Worm (Caenorhabditis elegans): ENCODE data around the gene del-5.

DNA sequence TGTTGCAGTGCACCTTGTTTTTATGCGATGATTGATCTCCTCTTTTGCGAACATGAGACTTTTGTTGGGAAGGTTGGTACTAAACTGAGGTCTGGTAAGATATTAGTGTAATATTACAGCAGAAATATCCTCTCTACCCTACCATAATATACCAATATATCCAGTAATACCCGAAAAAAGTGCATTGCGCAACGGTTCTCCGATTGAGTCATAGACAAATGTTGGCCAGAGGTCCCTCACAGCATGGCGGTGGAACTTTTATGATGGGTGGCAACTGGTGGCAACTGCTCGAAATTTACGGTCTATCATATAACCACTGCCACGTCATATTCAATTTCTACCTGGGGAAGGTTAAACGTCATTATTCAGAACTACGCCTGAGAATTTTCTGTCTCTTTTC is 18.7 kb downstream of the del-5 start:
- TF ChIP-seq mdl-1 (tag; optimal IDR thresholded peaks at IDR 0.05) (no peak), pqm-1 (tag; optimal IDR thresholded peaks at IDR 0.05) (no peak), madf-9 (GFP tag; conservative IDR thresholded peaks at IDR 0.05) (no peak), fkh-10 (GFP tag; optimal IDR thresholded peaks at IDR 0.05) (no peak), aly-2 (tag; optimal IDR thresholded peaks at IDR 0.05) (no peak), unc-39 (tag; optimal IDR thresholded peaks at IDR 0.05) (no peak)

All from whole organism, L4 larva.